Fruit fly (Drosophila melanogaster): Measurements from ENCODE around the gene CheB38b.

Gene CheB38b

dm6 chr2L:20794656-20795055, 22.4 kb downstream of the CheB38b start:
- TF ChIP-seq CG10348 (GFP tag; IDR thresholded peaks at IDR 0.05) (no peak), CG4496 (GFP tag; IDR thresholded peaks at IDR 0.05) (peak; percentile 78), gl (tag; optimal IDR thresholded peaks at IDR 0.05) (no peak)

DNA sequence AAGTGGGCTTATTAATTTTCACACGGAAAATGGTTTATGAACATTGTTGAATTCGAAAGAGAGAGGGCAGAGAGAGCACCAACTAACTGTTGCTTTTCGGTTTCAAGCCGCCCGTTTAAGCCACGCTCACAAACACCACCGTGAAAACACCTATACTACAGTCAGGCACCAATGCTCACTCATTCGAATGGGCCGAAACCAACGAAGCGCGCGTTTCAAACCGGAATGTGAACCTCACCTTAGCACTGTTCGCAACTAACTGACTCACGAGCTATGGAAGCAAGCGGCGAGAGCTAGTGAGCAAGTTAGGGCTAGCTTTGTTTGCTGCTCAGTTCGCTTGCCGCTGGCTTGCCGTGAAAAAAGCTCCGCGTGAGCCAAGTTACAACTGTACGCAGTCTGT, 23.2 kb downstream of the CheB38b start:
- TF ChIP-seq CG8301 (tag; optimal IDR thresholded peaks at IDR 0.05): no peak
- no peak for TF ChIP-seq Pif1B (GFP tag; optimal IDR thresholded peaks at IDR 0.05)
- TF ChIP-seq EcR (GFP tag; optimal IDR thresholded peaks at IDR 0.05): no peak
- no peak for TF ChIP-seq D1 (tag; optimal IDR thresholded peaks at IDR 0.05)
- peak; percentile 56; the same call in 1 of the 3 replicates for TF ChIP-seq CG4496 (GFP tag; IDR thresholded peaks at IDR 0.05)
- TF ChIP-seq CG9948 (tag; optimal IDR thresholded peaks at IDR 0.05): no peak
- no peak for TF ChIP-seq CG13204 (GFP tag; optimal IDR thresholded peaks at IDR 0.05)
- TF ChIP-seq CG34367 (tag; optimal IDR thresholded peaks at IDR 0.05): no peak
- TF ChIP-seq CG15710 (tag; optimal IDR thresholded peaks at IDR 0.05): no peak
- no peak for TF ChIP-seq CG10348 (GFP tag; IDR thresholded peaks at IDR 0.05)
- peak; percentile 35 for TF ChIP-seq CG12605 (GFP tag; IDR thresholded peaks at IDR 0.05)
- TF ChIP-seq CG8159 (tag; optimal IDR thresholded peaks at IDR 0.05): no peak
- TF ChIP-seq CG32121 (GFP tag; IDR thresholded peaks at IDR 0.05): no peak
- TF ChIP-seq rn (GFP tag; IDR thresholded peaks at IDR 0.05): no peak
- no peak for TF ChIP-seq fd96Ca (GFP tag; IDR thresholded peaks at IDR 0.05)
- TF ChIP-seq Pif1A (GFP tag; optimal IDR thresholded peaks at IDR 0.05): peak; percentile 6
- TF ChIP-seq CG17806 (tag; optimal IDR thresholded peaks at IDR 0.05): no peak
- TF ChIP-seq CG14655 (GFP tag; optimal IDR thresholded peaks at IDR 0.05): no peak
- no peak for TF ChIP-seq gl (tag; optimal IDR thresholded peaks at IDR 0.05)
- TF ChIP-seq Ets98B (GFP tag; IDR thresholded peaks at IDR 0.05): peak; percentile 56; the same call in 1 of the 2 replicates
- peak; percentile 36 for TF ChIP-seq Snoo (tag; optimal IDR thresholded peaks at IDR 0.05)

DNA sequence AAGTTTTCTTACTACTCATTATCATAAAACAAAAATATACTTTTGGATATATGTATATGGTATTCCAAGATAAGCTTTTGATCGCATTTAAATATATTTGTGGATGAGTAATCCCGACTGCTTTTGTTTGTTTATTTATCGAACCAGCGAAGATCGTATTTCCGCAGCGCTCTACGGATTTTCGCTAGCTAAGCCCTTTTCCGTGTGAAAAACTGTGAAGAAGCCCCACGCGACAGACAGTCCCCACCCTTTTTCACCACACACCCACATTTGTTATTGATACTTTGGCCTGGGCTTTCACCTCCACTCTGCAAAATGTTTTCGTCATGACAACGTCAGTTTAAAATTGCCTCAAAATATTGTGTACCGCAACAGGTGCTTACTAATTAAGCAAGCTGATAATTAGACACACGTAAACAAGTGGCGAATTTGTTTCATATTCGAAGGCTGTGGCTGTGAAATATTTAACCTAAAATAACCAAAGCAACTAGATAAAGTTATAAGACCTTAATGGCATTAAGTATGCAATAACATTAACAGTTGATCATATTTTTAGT, 24.0 kb downstream of the CheB38b start:
- TF ChIP-seq Ets98B (GFP tag; IDR thresholded peaks at IDR 0.05) (no peak), CG32121 (GFP tag; IDR thresholded peaks at IDR 0.05) (no peak), CG34367 (tag; optimal IDR thresholded peaks at IDR 0.05) (no peak), CG12605 (GFP tag; IDR thresholded peaks at IDR 0.05) (no peak), CG10348 (GFP tag; IDR thresholded peaks at IDR 0.05) (no peak), CG17806 (tag; optimal IDR thresholded peaks at IDR 0.05) (no peak), EcR (GFP tag; optimal IDR thresholded peaks at IDR 0.05) (no peak), gl (tag; optimal IDR thresholded peaks at IDR 0.05) (no peak), CG8159 (tag; optimal IDR thresholded peaks at IDR 0.05) (no peak), Pif1B (GFP tag; optimal IDR thresholded peaks at IDR 0.05) (no peak), CG8301 (tag; optimal IDR thresholded peaks at IDR 0.05) (no peak)

dm6 chr2L:20792521-20792920, 24.5 kb downstream of the CheB38b start:
- TF ChIP-seq Pif1B (GFP tag; optimal IDR thresholded peaks at IDR 0.05): no peak
- no peak for TF ChIP-seq CG15710 (tag; optimal IDR thresholded peaks at IDR 0.05)
- TF ChIP-seq CG14655 (GFP tag; optimal IDR thresholded peaks at IDR 0.05): no peak
- TF ChIP-seq Snoo (tag; optimal IDR thresholded peaks at IDR 0.05): no peak
- TF ChIP-seq CG8159 (tag; optimal IDR thresholded peaks at IDR 0.05): no peak
- TF ChIP-seq gl (tag; optimal IDR thresholded peaks at IDR 0.05): no peak
- no peak for TF ChIP-seq CG32121 (GFP tag; IDR thresholded peaks at IDR 0.05)
- no peak for TF ChIP-seq D1 (tag; optimal IDR thresholded peaks at IDR 0.05)
- no peak for TF ChIP-seq Pif1A (GFP tag; optimal IDR thresholded peaks at IDR 0.05)

- 0 out of 2 replicates have a peak, but pooled peaks have one; percentile 9 for TF ChIP-seq rn (GFP tag; IDR thresholded peaks at IDR 0.05)
- no peak for TF ChIP-seq CG10348 (GFP tag; IDR thresholded peaks at IDR 0.05)
Measured at dm6 chr2L:20788050-20788449, 29.0 kb downstream of the CheB38b start.

- TF ChIP-seq CG12605 (GFP tag; IDR thresholded peaks at IDR 0.05) (peak; percentile 79; the same call in 1 of the 2 replicates), gl (tag; optimal IDR thresholded peaks at IDR 0.05) (peak; percentile 11), Pif1B (GFP tag; optimal IDR thresholded peaks at IDR 0.05) (peak; percentile 74), CG14655 (GFP tag; optimal IDR thresholded peaks at IDR 0.05) (no peak), Snoo (tag; optimal IDR thresholded peaks at IDR 0.05) (peak; percentile 71), CG8301 (tag; optimal IDR thresholded peaks at IDR 0.05) (peak; percentile 74), Ets98B (GFP tag; IDR thresholded peaks at IDR 0.05) (peak; percentile 87), EcR (GFP tag; optimal IDR thresholded peaks at IDR 0.05) (no peak), fd96Ca (GFP tag; IDR thresholded peaks at IDR 0.05) (peak; percentile 79), CG32121 (GFP tag; IDR thresholded peaks at IDR 0.05) (peak; percentile 76), rn (GFP tag; IDR thresholded peaks at IDR 0.05) (peak; percentile 45; the same call in 1 of the 2 replicates), CG4496 (GFP tag; IDR thresholded peaks at IDR 0.05) (peak; percentile 90), D1 (tag; optimal IDR thresholded peaks at IDR 0.05) (peak; percentile 71), CG34367 (tag; optimal IDR thresholded peaks at IDR 0.05) (peak; percentile 30), CG13204 (GFP tag; optimal IDR thresholded peaks at IDR 0.05) (no peak), CG17806 (tag; optimal IDR thresholded peaks at IDR 0.05) (peak; percentile 70), CG10348 (GFP tag; IDR thresholded peaks at IDR 0.05) (no peak), Pif1A (GFP tag; optimal IDR thresholded peaks at IDR 0.05) (peak; percentile 78), CG8159 (tag; optimal IDR thresholded peaks at IDR 0.05) (peak; percentile 71), CG9948 (tag; optimal IDR thresholded peaks at IDR 0.05) (peak; percentile 60), CG15710 (tag; optimal IDR thresholded peaks at IDR 0.05) (peak; percentile 26)
Measured at dm6 chr2L:20787271-20787791, 29.7 kb downstream of the CheB38b start, which contains the start of gene Pomp. TSS of gene Pomp (plus strand) at chr2L:20787656.

All from whole organism, pupa.